Fruit fly (Drosophila melanogaster) whole organism: ENCODE data around the gene IleRS.

Experiments
- CG8478 ChIP-seq: fragments of >200 bp; optimal IDR thresholded peaks from 2 replicates; lab custom pipeline; 2018; ENCODE audit warnings: inconsistent platforms
- Dll ChIP-seq: fragments of >200 bp; optimal IDR thresholded peaks from 2 replicates; lab custom pipeline; 2017
- EcR ChIP-seq, 2 experiments: fragments of >200 bp; optimal IDR thresholded peaks; 2 replicates each; lab custom pipeline; 2017; ENCODE audit warnings: missing biosample characterization in 2 of 2, missing genetic modification characterization in 2 of 2, missing genetic modification reagents in 2 of 2
- pan ChIP-seq: fragments of >200 bp; optimal IDR thresholded peaks from 2 replicates; lab custom pipeline; 2017
- psq ChIP-seq: fragments of >200 bp; optimal IDR thresholded peaks from 2 replicates; lab custom pipeline; 2017
- usp ChIP-seq: fragments of >200 bp; optimal IDR thresholded peaks from 2 replicates; lab custom pipeline; 2017; ENCODE audit warnings: missing biosample characterization, missing genetic modification characterization, mixed read lengths

- no peak for TF ChIP-seq EcR (GFP tag; optimal IDR thresholded peaks at IDR 0.05; lab: Kevin White, UChicago)
- TF ChIP-seq usp (GFP tag; lab: Kevin White, UChicago): no peak
- no peak for TF ChIP-seq Dll (lab: Kevin White, UChicago)
- TF ChIP-seq psq: no peak
- no peak for TF ChIP-seq pan (lab: Kevin White, UChicago)
- TF ChIP-seq CG8478 (lab: Kevin White, UChicago): no peak
Observed at dm6 chr3L:22316913-22317312, 28.4 kb downstream of the IleRS start.
